Worm (Caenorhabditis elegans) whole organism, early embryonic: ENCODE measurements around the gene Y38F1A.2.

Experiments used
- B0310.2 ChIP-seq: sonication (generic microtip); optimal IDR thresholded peaks from 2 replicates; lab custom pipeline; 2016; ENCODE audit warnings: mild to moderate bottlenecking, missing genetic modification characterization, missing compliant biosample characterization
- F13C5.2 ChIP-seq: sonication (generic microtip); optimal IDR thresholded peaks from 2 replicates; lab custom pipeline; 2017; ENCODE audit warnings: mild to moderate bottlenecking, missing genetic modification characterization, inconsistent platforms, missing compliant biosample characterization
- aly-1 ChIP-seq: sonication (generic microtip); optimal IDR thresholded peaks from 2 replicates; lab custom pipeline; 2016; ENCODE audit warnings: missing genetic modification characterization, missing compliant biosample characterization
- ama-1 ChIP-seq: fragments of 150-350 bp; optimal IDR thresholded peaks from 2 replicates; lab custom pipeline; 2014
- ceh-13 ChIP-seq: fragments of 200-800 bp; sonication (Bioruptor generic); optimal IDR thresholded peaks from 2 replicates; lab custom pipeline; 2018; ENCODE audit warnings: mild to moderate bottlenecking, missing genetic modification characterization, missing compliant biosample characterization
- ceh-36 ChIP-seq: sonication (generic microtip); optimal IDR thresholded peaks from 2 replicates; lab custom pipeline; 2016; ENCODE audit warnings: missing genetic modification characterization, inconsistent platforms, missing compliant biosample characterization
- ets-7 ChIP-seq: sonication (generic microtip); optimal IDR thresholded peaks from 2 replicates; lab custom pipeline; 2016; ENCODE audit warnings: missing genotype, missing genetic modification characterization, missing compliant biosample characterization
- flt-1 ChIP-seq: fragments of 200-800 bp; sonication (Bioruptor generic); IDR thresholded peaks from 2 replicates; pipeline ENCODE4 v1.3.6; 2022; ENCODE audit warnings: missing genetic modification characterization, missing compliant biosample characterization
- hmbx-1 ChIP-seq: sonication (generic microtip); optimal IDR thresholded peaks from 2 replicates; lab custom pipeline; 2016; ENCODE audit warnings: mild to moderate bottlenecking, missing genetic modification characterization, missing compliant biosample characterization
- hmg-4 ChIP-seq: fragments of 200-800 bp; sonication (Bioruptor generic); optimal IDR thresholded peaks from 2 replicates; lab custom pipeline; 2018; ENCODE audit warnings: mild to moderate bottlenecking, missing genetic modification characterization, missing compliant biosample characterization
- hnd-1 ChIP-seq: sonication (generic microtip); optimal IDR thresholded peaks from 2 replicates; lab custom pipeline; 2016; ENCODE audit warnings: missing genetic modification characterization, missing compliant biosample characterization
- pes-1 ChIP-seq: fragments of 200-800 bp; sonication (Bioruptor generic); IDR thresholded peaks from 2 replicates; pipeline ENCODE4 v1.3.6; 2022; ENCODE audit warnings: missing genetic modification reagents, missing genetic modification characterization, missing compliant biosample characterization
- scrt-1 ChIP-seq: fragments of 200-800 bp; sonication (Bioruptor generic); IDR thresholded peaks from 2 replicates; pipeline ENCODE4 v1.3.6; 2022; ENCODE audit warnings: missing genetic modification characterization, missing compliant biosample characterization
- sea-1 ChIP-seq: fragments of 200-800 bp; sonication (Bioruptor generic); conservative IDR thresholded peaks from 2 replicates; pipeline ENCODE4 v1.3.6; 2022; ENCODE audit warnings: missing genetic modification characterization, missing compliant biosample characterization
- tbx-11 ChIP-seq: fragments of 200-800 bp; sonication (Bioruptor generic); IDR thresholded peaks from 2 replicates; pipeline ENCODE4 v1.3.6; 2022; ENCODE audit warnings: missing genetic modification characterization, missing compliant biosample characterization
- tbx-37 ChIP-seq: fragments of 200-800 bp; sonication (Bioruptor generic); conservative IDR thresholded peaks from 2 replicates; pipeline ENCODE4 v1.3.6; 2022; ENCODE audit warnings: missing genetic modification reagents, missing genetic modification characterization, missing compliant biosample characterization
- tra-4 ChIP-seq: sonication (generic microtip); optimal IDR thresholded peaks from 2 replicates; lab custom pipeline; 2017; ENCODE audit warnings: missing genetic modification characterization, missing compliant biosample characterization

The Y38F1A.2 gene

DNA sequence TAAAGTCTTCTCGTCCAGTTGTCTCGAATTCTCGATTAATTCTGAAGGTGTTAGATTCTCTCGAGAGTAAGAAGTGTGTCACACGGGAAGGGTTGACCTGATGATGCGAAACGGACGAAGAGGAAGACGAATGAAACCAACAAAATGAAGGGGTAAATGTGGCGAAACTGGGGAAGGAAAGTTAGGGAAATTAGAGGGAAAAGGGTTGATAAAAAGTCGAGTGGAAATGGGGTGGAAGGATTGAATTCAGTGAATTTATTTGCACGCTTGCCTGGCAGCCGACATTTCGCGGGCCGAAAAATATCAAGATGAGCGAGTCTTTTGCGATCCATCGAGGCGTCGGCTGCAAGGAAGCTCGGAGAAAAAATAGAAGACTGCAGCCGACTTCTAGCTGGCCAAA lies 6.6 kb upstream of the Y38F1A.2 start, which contains the start of gene F58G1.7:
F58G1.7 (minus strand) TSS at position 101 of the 400 bp plus-strand sequence.
- no peak for TF ChIP-seq F13C5.2 (tag; lab: Kevin White, UChicago)
- TF ChIP-seq scrt-1: no peak
- TF ChIP-seq pes-1 (GFP tag; lab: Robert Waterston, UW): no peak
- no peak for TF ChIP-seq aly-1 (tag; lab: Kevin White, UChicago)
- TF ChIP-seq ets-7: no peak
- no peak for TF ChIP-seq ama-1 (lab: Kevin White, UChicago)
- TF ChIP-seq tra-4: no peak
- no peak for TF ChIP-seq tbx-11 (GFP tag; lab: Robert Waterston, UW)
- TF ChIP-seq hmg-4 (GFP tag; lab: Kevin White, UChicago): no peak
- TF ChIP-seq B0310.2 (tag; lab: Kevin White, UChicago): no peak
- no peak for TF ChIP-seq sea-1 (GFP tag; lab: Robert Waterston, UW)
- TF ChIP-seq ceh-36 (tag; lab: Kevin White, UChicago): no peak

DNA sequence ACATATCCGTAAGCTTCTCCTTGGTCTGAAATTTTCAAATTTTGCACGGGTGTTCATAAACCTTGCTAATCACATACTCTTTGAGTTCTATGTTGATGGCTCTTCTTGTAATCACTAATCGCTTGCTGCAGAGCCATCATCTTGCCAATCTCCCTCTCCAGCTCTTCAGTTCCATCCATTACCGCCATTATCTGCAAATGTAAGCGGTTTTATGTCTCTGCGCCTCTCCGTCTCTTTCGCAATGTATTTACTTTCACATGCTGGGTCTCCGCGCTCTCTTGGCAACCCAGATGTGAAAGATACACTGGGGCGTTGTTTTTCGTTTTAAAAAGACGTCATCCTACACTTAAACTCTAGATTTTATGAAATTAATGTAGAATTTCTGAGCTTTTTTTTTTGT lies 1.5 kb upstream of the Y38F1A.2 start:
- no peak for TF ChIP-seq B0310.2 (tag; lab: Kevin White, UChicago)
- TF ChIP-seq aly-1 (tag; lab: Kevin White, UChicago): no peak
- no peak for TF ChIP-seq flt-1 (GFP tag; lab: Robert Waterston, UW)
- TF ChIP-seq hmg-4 (GFP tag; lab: Kevin White, UChicago): no peak
- no peak for TF ChIP-seq F13C5.2 (tag; lab: Kevin White, UChicago)
- TF ChIP-seq hnd-1 (tag; lab: Kevin White, UChicago): no peak
- TF ChIP-seq scrt-1: no peak
- no peak for TF ChIP-seq ama-1 (lab: Kevin White, UChicago)
- TF ChIP-seq sea-1 (GFP tag; lab: Robert Waterston, UW): no peak
- TF ChIP-seq tbx-37 (GFP tag; lab: Robert Waterston, UW): no peak
- no peak for TF ChIP-seq ceh-13 (GFP tag; lab: Kevin White, UChicago)
- no peak for TF ChIP-seq ceh-36 (tag; lab: Kevin White, UChicago)
- TF ChIP-seq ets-7: no peak
- no peak for TF ChIP-seq hmbx-1 (tag; lab: Kevin White, UChicago)
- no peak for TF ChIP-seq tbx-11 (GFP tag; lab: Robert Waterston, UW)
- TF ChIP-seq tra-4: no peak
- TF ChIP-seq pes-1 (GFP tag; lab: Robert Waterston, UW): no peak

DNA sequence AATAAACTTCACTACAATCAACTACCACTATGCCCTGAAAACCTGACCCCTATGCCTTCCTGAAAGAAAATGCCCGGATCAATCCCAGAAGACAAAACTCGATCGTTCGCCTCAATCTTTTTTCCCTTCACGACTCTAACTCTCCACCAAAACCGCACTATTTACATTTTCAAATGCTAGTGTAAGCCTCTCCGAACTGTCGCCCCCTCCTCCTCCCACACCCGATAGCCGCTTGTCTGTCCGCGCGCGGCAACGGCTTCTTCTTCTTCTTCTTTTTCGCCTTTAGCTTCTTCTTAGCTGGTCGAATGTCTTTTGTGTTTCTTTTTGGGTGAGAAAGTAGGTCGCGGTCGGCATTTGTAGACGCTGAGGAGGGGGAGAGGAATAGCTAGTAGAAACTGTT lies 5.4 kb downstream of the Y38F1A.2 start:
- TF ChIP-seq hmg-4 (GFP tag; lab: Kevin White, UChicago): no peak
- TF ChIP-seq sea-1 (GFP tag; lab: Robert Waterston, UW): no peak
- TF ChIP-seq pes-1 (GFP tag; lab: Robert Waterston, UW): no peak
- TF ChIP-seq hmbx-1 (tag; lab: Kevin White, UChicago): no peak
- no peak for TF ChIP-seq ceh-36 (tag; lab: Kevin White, UChicago)

DNA sequence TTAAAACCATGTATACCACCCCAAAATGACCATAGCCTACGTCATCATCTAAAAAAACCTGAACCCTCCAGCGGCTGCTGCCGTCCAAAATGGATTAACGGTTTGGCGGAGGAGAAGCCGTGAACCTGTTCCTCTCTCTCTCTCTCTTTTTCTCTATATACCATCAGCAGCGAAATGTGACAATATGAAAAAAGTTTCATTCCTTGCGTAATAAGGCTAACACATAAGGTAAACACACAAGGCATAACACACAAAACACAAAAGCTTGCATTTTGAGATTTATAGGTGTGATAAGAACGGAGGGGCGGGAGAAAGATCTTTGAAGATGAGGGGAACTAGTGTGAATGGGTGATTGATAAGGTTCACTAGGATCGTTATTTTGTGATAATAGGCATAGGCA lies 6.5 kb downstream of the Y38F1A.2 start:
- TF ChIP-seq flt-1 (GFP tag; lab: Robert Waterston, UW) (no peak), ama-1 (lab: Kevin White, UChicago) (no peak), hnd-1 (tag; lab: Kevin White, UChicago) (no peak), pes-1 (GFP tag; lab: Robert Waterston, UW) (no peak)

DNA sequence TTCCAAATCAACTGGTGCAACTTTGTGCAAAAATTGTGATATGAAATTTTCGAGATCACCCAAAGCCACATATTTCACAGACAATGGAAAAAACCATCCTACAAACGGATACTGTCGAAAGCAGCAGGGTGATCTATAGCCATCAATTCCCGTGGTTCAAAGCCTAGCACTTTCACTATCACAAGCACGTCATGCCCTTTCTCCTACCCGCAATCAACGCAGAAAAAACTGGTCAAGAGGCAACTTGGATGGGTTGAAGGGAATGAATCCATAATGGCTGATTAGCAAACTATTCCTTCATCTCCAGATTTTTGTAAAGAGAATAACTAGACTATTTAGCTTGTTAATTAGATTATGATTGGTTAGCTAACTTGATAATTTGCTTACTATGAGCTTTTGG lies 7.0 kb downstream of the Y38F1A.2 start:
- TF ChIP-seq hmg-4 (GFP tag; lab: Kevin White, UChicago): no peak
- TF ChIP-seq tra-4: no peak
- TF ChIP-seq hmbx-1 (tag; lab: Kevin White, UChicago): no peak
- no peak for TF ChIP-seq sea-1 (GFP tag; lab: Robert Waterston, UW)
- no peak for TF ChIP-seq flt-1 (GFP tag; lab: Robert Waterston, UW)
- TF ChIP-seq ets-7: no peak
- no peak for TF ChIP-seq ceh-36 (tag; lab: Kevin White, UChicago)
- no peak for TF ChIP-seq hnd-1 (tag; lab: Kevin White, UChicago)
- TF ChIP-seq F13C5.2 (tag; lab: Kevin White, UChicago): no peak
- no peak for TF ChIP-seq aly-1 (tag; lab: Kevin White, UChicago)

DNA sequence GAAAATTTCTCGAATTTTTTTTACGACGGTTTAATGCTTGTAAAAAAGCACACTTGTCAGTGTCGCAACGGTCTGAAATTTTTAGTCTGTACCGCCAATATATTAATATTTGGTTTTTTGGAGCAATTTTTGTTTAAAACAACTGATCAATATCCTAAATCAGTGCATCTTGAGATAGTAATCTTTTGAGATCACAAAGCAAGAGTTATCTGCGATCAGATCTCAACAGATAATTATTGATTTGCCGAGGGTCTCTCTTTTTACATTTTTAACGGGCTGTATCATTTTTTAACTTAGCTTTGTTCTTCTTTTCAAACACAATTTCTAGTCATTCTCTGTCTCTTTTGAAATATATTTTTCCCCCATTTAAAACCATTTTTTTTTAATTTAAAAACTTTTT lies 10.4 kb downstream of the Y38F1A.2 start:
- TF ChIP-seq tra-4: no peak
- TF ChIP-seq ceh-13 (GFP tag; lab: Kevin White, UChicago): no peak
- no peak for TF ChIP-seq hmbx-1 (tag; lab: Kevin White, UChicago)
- TF ChIP-seq sea-1 (GFP tag; lab: Robert Waterston, UW): no peak
- TF ChIP-seq pes-1 (GFP tag; lab: Robert Waterston, UW): no peak
- no peak for TF ChIP-seq hnd-1 (tag; lab: Kevin White, UChicago)
- TF ChIP-seq B0310.2 (tag; lab: Kevin White, UChicago): no peak
- TF ChIP-seq tbx-11 (GFP tag; lab: Robert Waterston, UW): no peak
- TF ChIP-seq ama-1 (lab: Kevin White, UChicago): no peak

DNA sequence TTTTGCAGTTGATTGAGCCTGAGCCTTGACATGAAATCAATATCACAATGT lies 10.6 kb downstream of the Y38F1A.2 start, which contains the start of gene ptr-18:
ptr-18 (plus strand) TSS at position 9 of the 51 bp plus-strand sequence.
- TF ChIP-seq scrt-1 (no peak), ceh-36 (tag; lab: Kevin White, UChicago) (no peak), tbx-11 (GFP tag; lab: Robert Waterston, UW) (no peak), flt-1 (GFP tag; lab: Robert Waterston, UW) (no peak), ets-7 (no peak), hmbx-1 (tag; lab: Kevin White, UChicago) (no peak), ama-1 (lab: Kevin White, UChicago) (no peak), pes-1 (GFP tag; lab: Robert Waterston, UW) (no peak), tbx-37 (GFP tag; lab: Robert Waterston, UW) (no peak), sea-1 (GFP tag; lab: Robert Waterston, UW) (no peak), aly-1 (tag; lab: Kevin White, UChicago) (no peak), hmg-4 (GFP tag; lab: Kevin White, UChicago) (no peak), tra-4 (no peak), hnd-1 (tag; lab: Kevin White, UChicago) (no peak), B0310.2 (tag; lab: Kevin White, UChicago) (no peak)

DNA sequence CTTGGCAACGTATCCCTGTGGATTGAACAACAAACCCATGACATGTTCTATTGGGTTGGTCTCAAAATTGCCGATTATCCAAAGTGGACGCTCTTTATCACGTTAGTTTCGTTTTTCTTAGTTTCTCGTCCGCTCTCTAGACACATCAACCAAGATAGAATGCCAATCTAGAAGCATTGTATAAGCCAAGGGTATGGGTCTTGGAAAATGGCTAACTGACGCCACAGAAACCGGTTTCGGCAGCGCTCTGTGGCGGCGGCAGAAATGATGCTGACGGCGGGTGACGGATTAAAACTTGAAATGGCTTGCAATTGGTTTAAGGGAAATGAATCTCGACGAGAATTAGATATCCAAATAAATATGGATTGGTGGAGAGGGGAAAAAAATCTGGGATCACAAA lies 10.8 kb downstream of the Y38F1A.2 start:
- TF ChIP-seq ama-1 (lab: Kevin White, UChicago) (no peak), B0310.2 (tag; lab: Kevin White, UChicago) (no peak), ceh-36 (tag; lab: Kevin White, UChicago) (no peak), F13C5.2 (tag; lab: Kevin White, UChicago) (no peak)
